Worm (Caenorhabditis elegans): ENCODE measurements around the gene osta-2.

DNA sequence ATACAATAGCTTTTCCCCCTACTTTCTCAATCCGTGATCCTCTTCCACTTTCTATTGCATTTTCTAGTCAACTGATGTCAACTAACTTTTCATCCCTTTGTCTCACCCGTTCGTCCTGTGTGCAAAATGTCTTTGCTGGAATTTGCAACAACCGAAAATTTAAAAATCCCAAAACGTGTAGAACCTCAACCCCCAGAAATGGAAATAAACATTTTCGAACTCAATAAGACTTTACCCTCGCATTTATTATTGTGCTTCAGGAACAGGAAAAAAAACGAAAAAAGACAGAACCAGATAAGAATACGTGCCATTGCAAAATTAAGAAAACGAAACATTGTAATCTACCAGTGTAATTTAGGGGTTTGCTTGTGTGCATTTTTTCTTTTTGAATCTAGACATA is 4.6 kb downstream of the osta-2 start:
- TF ChIP-seq nhr-11 (tag; optimal IDR thresholded peaks at IDR 0.05) (no peak), ceh-6 (GFP tag; optimal IDR thresholded peaks at IDR 0.05) (no peak), fkh-10 (GFP tag; optimal IDR thresholded peaks at IDR 0.05) (no peak), C38D4.7 (GFP tag; optimal IDR thresholded peaks at IDR 0.05) (no peak), elt-2 (tag; optimal IDR thresholded peaks at IDR 0.05) (no peak), pha-4 (tag; optimal IDR thresholded peaks at IDR 0.05) (no peak), nfya-1 (tag; optimal IDR thresholded peaks at IDR 0.05) (no peak), tbx-2 (tag; optimal IDR thresholded peaks at IDR 0.05) (no peak), zip-5 (tag; optimal IDR thresholded peaks at IDR 0.05) (no peak), ztf-16 (tag; optimal IDR thresholded peaks at IDR 0.05) (no peak), ceh-31 (tag; optimal IDR thresholded peaks at IDR 0.05) (no peak), unc-86 (tag; optimal IDR thresholded peaks at IDR 0.05) (no peak), pax-1 (tag; optimal IDR thresholded peaks at IDR 0.05) (no peak)

Measured in whole organism, late embryonic.